Fruit fly (Drosophila melanogaster) whole organism, embryonic: Measurements from ENCODE around the gene CG34116.

Experiments
- Aef1 ChIP-seq: fragments of 200-800 bp; sonication (Bioruptor generic); IDR thresholded peaks from 3 replicates; pipeline ENCODE4 v1.3.6; 2022; ENCODE audit warnings: missing biosample characterization, missing genetic modification characterization
- Antp ChIP-seq: fragments of 200-800 bp; sonication (Bioruptor generic); optimal IDR thresholded peaks from 3 replicates; lab custom pipeline; 2016; ENCODE audit warnings: missing biosample characterization, missing genetic modification characterization
- Bteb2 ChIP-seq: fragments of 200-800 bp; sonication (Bioruptor generic); optimal IDR thresholded peaks from 2 replicates; lab custom pipeline; 2016; ENCODE audit warnings: missing biosample characterization, missing genetic modification characterization
- CG10274 ChIP-seq: fragments of 200-800 bp; sonication (Bioruptor generic); optimal IDR thresholded peaks from 3 replicates; lab custom pipeline; 2017; ENCODE audit warnings: missing biosample characterization, mild to moderate bottlenecking, missing genetic modification characterization
- CG10462 ChIP-seq: fragments of 200-800 bp; sonication (Bioruptor generic); optimal IDR thresholded peaks from 2 replicates; lab custom pipeline; 2016; ENCODE audit warnings: missing biosample characterization, missing genetic modification characterization
- CG11504 ChIP-seq: fragments of 200-800 bp; sonication (Bioruptor generic); optimal IDR thresholded peaks from 3 replicates; lab custom pipeline; 2019; ENCODE audit warnings: missing biosample characterization, mild to moderate bottlenecking, missing genetic modification characterization, moderate library complexity
- CG11695 ChIP-seq: fragments of 200-800 bp; sonication (Bioruptor generic); IDR thresholded peaks from 3 replicates; pipeline ENCODE4 v1.3.6; 2022; ENCODE audit warnings: missing biosample characterization, missing genetic modification characterization
- CG11723 ChIP-seq: fragments of 200-800 bp; sonication (Bioruptor generic); optimal IDR thresholded peaks from 2 replicates; lab custom pipeline; 2017; ENCODE audit warnings: missing biosample characterization, mild to moderate bottlenecking, missing genetic modification characterization
- CG12391 ChIP-seq: fragments of 200-800 bp; sonication (Bioruptor generic); optimal IDR thresholded peaks from 3 replicates; lab custom pipeline; 2018; ENCODE audit warnings: missing biosample characterization, mild to moderate bottlenecking, missing genetic modification characterization, moderate library complexity
- CG13296 ChIP-seq: fragments of 200-800 bp; sonication (Bioruptor generic); optimal IDR thresholded peaks from 3 replicates; lab custom pipeline; 2018; ENCODE audit warnings: missing biosample characterization, mild to moderate bottlenecking, missing genetic modification characterization
- CG13624 ChIP-seq: fragments of 200-800 bp; sonication (Bioruptor generic); optimal IDR thresholded peaks from 2 replicates; lab custom pipeline; 2016; ENCODE audit warnings: missing biosample characterization, missing genetic modification characterization
- CG15696 ChIP-seq: fragments of 200-800 bp; sonication (Bioruptor generic); optimal IDR thresholded peaks from 2 replicates; lab custom pipeline; 2019; ENCODE audit warnings: missing biosample characterization, mild to moderate bottlenecking, missing genetic modification characterization, moderate library complexity
- CG16813 ChIP-seq: fragments of 200-800 bp; sonication (Bioruptor generic); IDR thresholded peaks from 3 replicates; pipeline ENCODE4 v1.3.6; 2022; ENCODE audit warnings: missing biosample characterization, missing genetic modification characterization; ENCODE audit not compliant: partially characterized antibody
- CG17361 ChIP-seq: fragments of 200-800 bp; sonication (Bioruptor generic); IDR thresholded peaks from 3 replicates; pipeline ENCODE4 v1.3.6; 2022; ENCODE audit warnings: missing biosample characterization, missing genetic modification characterization
- CG1792 ChIP-seq: fragments of 200-800 bp; sonication (Bioruptor generic); optimal IDR thresholded peaks from 2 replicates; lab custom pipeline; 2016; ENCODE audit warnings: missing biosample characterization, missing genetic modification characterization
- CG2199 ChIP-seq: fragments of 200-800 bp; sonication (Bioruptor generic); IDR thresholded peaks from 3 replicates; pipeline ENCODE4 v1.3.6; 2022; ENCODE audit warnings: missing biosample characterization, missing genetic modification characterization
- CG30403 ChIP-seq: fragments of 200-800 bp; sonication (Bioruptor generic); optimal IDR thresholded peaks from 3 replicates; lab custom pipeline; 2016; ENCODE audit warnings: missing biosample characterization, missing genetic modification characterization
- CG30431 ChIP-seq: fragments of 200-800 bp; sonication (Bioruptor generic); optimal IDR thresholded peaks from 2 replicates; lab custom pipeline; 2017; ENCODE audit warnings: missing biosample characterization, missing genetic modification characterization
- CG31388 ChIP-seq: fragments of 200-800 bp; sonication (Bioruptor generic); optimal IDR thresholded peaks from 2 replicates; lab custom pipeline; 2016; ENCODE audit warnings: missing biosample characterization, missing genetic modification characterization
- CG33213 ChIP-seq: fragments of 200-800 bp; sonication (Bioruptor generic); optimal IDR thresholded peaks from 3 replicates; lab custom pipeline; 2016; ENCODE audit warnings: missing biosample characterization, missing genetic modification characterization
- CG34422 ChIP-seq: fragments of 200-800 bp; sonication (Bioruptor generic); IDR thresholded peaks from 3 replicates; pipeline ENCODE4 v1.3.6; 2022; ENCODE audit warnings: missing biosample characterization, missing genetic modification characterization
- CG4282 ChIP-seq: fragments of 200-800 bp; sonication (Bioruptor generic); optimal IDR thresholded peaks from 2 replicates; lab custom pipeline; 2016; ENCODE audit warnings: missing biosample characterization, missing genetic modification characterization
- CG7839 ChIP-seq: fragments of 200-800 bp; sonication (Bioruptor generic); optimal IDR thresholded peaks from 3 replicates; lab custom pipeline; 2018; ENCODE audit warnings: missing biosample characterization, mild to moderate bottlenecking, missing genetic modification characterization, moderate library complexity
- CG8281 ChIP-seq: fragments of 200-800 bp; sonication (Bioruptor generic); optimal IDR thresholded peaks from 2 replicates; lab custom pipeline; 2018; ENCODE audit warnings: missing biosample characterization, mild to moderate bottlenecking, missing genetic modification characterization, moderate library complexity
- CHES-1-like ChIP-seq: fragments of 200-800 bp; sonication (Bioruptor generic); optimal IDR thresholded peaks from 2 replicates; lab custom pipeline; 2016; ENCODE audit warnings: missing biosample characterization, missing genetic modification characterization
- Dad ChIP-seq: fragments of 200-800 bp; sonication (Bioruptor generic); optimal IDR thresholded peaks from 3 replicates; lab custom pipeline; 2016; ENCODE audit warnings: missing biosample characterization, missing genetic modification characterization
- Dfd ChIP-seq, 2 experiments: fragments of >200 bp; optimal IDR thresholded peaks; 2 replicates each; lab custom pipeline; 2017; ENCODE audit warnings: missing biosample characterization in 2 of 2, missing genetic modification characterization in 2 of 2
- Dp ChIP-seq: fragments of 200-800 bp; sonication (Bioruptor generic); optimal IDR thresholded peaks from 2 replicates; lab custom pipeline; 2018; ENCODE audit warnings: missing biosample characterization, mild to moderate bottlenecking, missing genetic modification characterization, moderate library complexity
- Hr78 ChIP-seq, 2 experiments: fragments of 200-800 bp in 1 of 2; fragments of >200 bp in 1 of 2; sonication (Bioruptor generic) in 1 of 2; optimal IDR thresholded peaks; 2 replicates each; lab custom pipeline; 2017 to 2019; ENCODE audit warnings: missing biosample characterization in 2 of 2, missing genetic modification characterization in 2 of 2, mild to moderate bottlenecking in 1 of 2, moderate library complexity in 1 of 2
- Meics ChIP-seq: fragments of 200-800 bp; sonication (Bioruptor generic); optimal IDR thresholded peaks from 2 replicates; lab custom pipeline; 2017; ENCODE audit warnings: missing biosample characterization, mild to moderate bottlenecking, missing genetic modification characterization
- Nf-YC ChIP-seq: fragments of 200-800 bp; optimal IDR thresholded peaks from 3 replicates; lab custom pipeline; 2019; ENCODE audit warnings: missing biosample characterization, mild to moderate bottlenecking, missing genetic modification characterization, moderate library complexity
- Opbp ChIP-seq: fragments of 200-800 bp; sonication (Bioruptor generic); IDR thresholded peaks from 3 replicates; pipeline ENCODE4 v1.3.6; 2022; ENCODE audit warnings: missing biosample characterization, missing genetic modification characterization; ENCODE audit not compliant: partially characterized antibody
- Optix ChIP-seq: fragments of 200-800 bp; sonication (Bioruptor generic); IDR thresholded peaks from 3 replicates; pipeline ENCODE4 v1.3.6; 2022; ENCODE audit warnings: missing biosample characterization, missing genetic modification characterization
- Trl ChIP-seq, 3 experiments: fragments of >200 bp in 2 of 3; fragments of 200-800 bp in 1 of 3; sonication (Bioruptor generic) in 1 of 3; optimal IDR thresholded peaks; 2 replicates in 1 of 3; 3 replicates in 2 of 3; lab custom pipeline; 2016 to 2017; ENCODE audit warnings: missing biosample characterization in 1 of 3, missing genetic modification characterization in 1 of 3
- cwo ChIP-seq: fragments of 200-800 bp; sonication (Bioruptor generic); optimal IDR thresholded peaks from 3 replicates; lab custom pipeline; 2017; ENCODE audit warnings: missing biosample characterization, missing genetic modification characterization, mild to moderate bottlenecking, moderate library complexity, missing genetic modification reagents
- dan ChIP-seq: fragments of 200-800 bp; sonication (Bioruptor generic); IDR thresholded peaks from 2 replicates; pipeline ENCODE4 v1.3.6; 2022; ENCODE audit warnings: missing biosample characterization, missing genetic modification characterization
- dpn ChIP-seq, 2 experiments: fragments of 200-800 bp; sonication (Bioruptor generic); optimal IDR thresholded peaks; 3 replicates each; lab custom pipeline; 2016; ENCODE audit warnings: missing biosample characterization in 2 of 2, missing genetic modification characterization in 2 of 2
- fd64A ChIP-seq: fragments of 200-800 bp; sonication (Bioruptor generic); optimal IDR thresholded peaks from 3 replicates; lab custom pipeline; 2018; ENCODE audit warnings: missing biosample characterization, mild to moderate bottlenecking, missing genetic modification characterization
- hbn ChIP-seq: fragments of 200-800 bp; sonication (Bioruptor generic); IDR thresholded peaks from 2 replicates; pipeline ENCODE4 v1.3.6; 2022; ENCODE audit warnings: missing biosample characterization, missing genetic modification characterization; ENCODE audit not compliant: partially characterized antibody
- lola ChIP-seq, 3 experiments: fragments of >200 bp in 2 of 3; fragments of 200-800 bp in 1 of 3; sonication (Bioruptor generic) in 1 of 3; optimal IDR thresholded peaks; 2 replicates each; lab custom pipeline; 2017 to 2019; ENCODE audit warnings: missing biosample characterization in 3 of 3, missing genetic modification characterization in 3 of 3, mild to moderate bottlenecking in 1 of 3, moderate library complexity in 1 of 3
- onecut ChIP-seq: fragments of 200-800 bp; sonication (Bioruptor generic); IDR thresholded peaks from 2 replicates; pipeline ENCODE4 v1.3.6; 2022; ENCODE audit warnings: missing biosample characterization, missing genetic modification characterization
- peb ChIP-seq: fragments of 200-800 bp; sonication (Bioruptor generic); IDR thresholded peaks from 2 replicates; pipeline ENCODE4 v1.3.6; 2022; ENCODE audit warnings: missing biosample characterization, missing genetic modification characterization
- sisA ChIP-seq: fragments of 200-800 bp; sonication (Bioruptor generic); IDR thresholded peaks from 2 replicates; pipeline ENCODE4 v1.3.6; 2022; ENCODE audit warnings: missing biosample characterization, missing genetic modification characterization
- sug ChIP-seq: fragments of 200-800 bp; optimal IDR thresholded peaks from 2 replicates; lab custom pipeline; 2019; ENCODE audit warnings: missing biosample characterization, mild to moderate bottlenecking, missing genetic modification characterization, moderate library complexity
- tap ChIP-seq: fragments of 200-800 bp; optimal IDR thresholded peaks from 3 replicates; lab custom pipeline; 2019; ENCODE audit warnings: missing biosample characterization, mild to moderate bottlenecking, missing genetic modification characterization, moderate library complexity
- usp ChIP-seq: fragments of >200 bp; optimal IDR thresholded peaks from 2 replicates; lab custom pipeline; 2017; ENCODE audit warnings: missing biosample characterization, missing genetic modification characterization
- wor ChIP-seq: fragments of 200-800 bp; sonication (Bioruptor generic); IDR thresholded peaks from 2 replicates; pipeline ENCODE4 v1.3.6; 2022; ENCODE audit warnings: missing biosample characterization, missing genetic modification characterization
- zfh2 ChIP-seq: fragments of 200-800 bp; sonication (Bioruptor generic); optimal IDR thresholded peaks from 2 replicates; lab custom pipeline; 2016; ENCODE audit warnings: missing biosample characterization, missing genetic modification characterization

Gene CG34116

dm6 chr3L:19790929-19791687 lies 14.7 kb downstream of the CG34116 start (continued):
- peak; percentile 41; the same call in 1 of the 3 replicates for TF ChIP-seq CG11695 (GFP tag; lab: Robert Waterston, UW)
- peak; percentile 55 for TF ChIP-seq fd64A (GFP tag; lab: Kevin White, UChicago)
- TF ChIP-seq cwo (GFP tag; lab: Kevin White, UChicago), result peak; percentile 64
- peak; percentile 32; the same call in 1 of the 2 replicates for TF ChIP-seq sisA (GFP tag; lab: Robert Waterston, UW)
- TF ChIP-seq dpn (GFP tag; optimal IDR thresholded peaks at IDR 0.05; lab: Kevin White, UChicago), result peak; percentile 59 to 65
- peak; percentile 42; the same call in 1 of the 3 replicates for TF ChIP-seq Opbp (GFP tag; lab: Robert Waterston, UW)
- TF ChIP-seq CG7839, result peak; percentile 79
- peak; percentile 51 for TF ChIP-seq Antp (GFP tag; lab: Kevin White, UChicago)
- TF ChIP-seq peb, result no peak
- no peak for TF ChIP-seq usp (GFP tag; lab: Kevin White, UChicago)
- TF ChIP-seq CG16813 (GFP tag; lab: Robert Waterston, UW), result no peak
- peak; percentile 26 for TF ChIP-seq Dad (GFP tag; lab: Kevin White, UChicago)
- no peak for TF ChIP-seq Optix (GFP tag; lab: Robert Waterston, UW)
- peak; percentile 88 for TF ChIP-seq CG30403
- no peak for TF ChIP-seq hbn (GFP tag; lab: Robert Waterston, UW)
- TF ChIP-seq CG15696, result peak; percentile 26
- TF ChIP-seq Trl (optimal IDR thresholded peaks at IDR 0.05; lab: Kevin White, UChicago), result peak; percentile 86 to 94
- peak; percentile 37 for TF ChIP-seq Trl (GFP tag; optimal IDR thresholded peaks at IDR 0.05; lab: Kevin White, UChicago)
- peak; percentile 75 for TF ChIP-seq Meics (GFP tag; lab: Kevin White, UChicago)
- no peak for TF ChIP-seq CG4282 (GFP tag; lab: Kevin White, UChicago)
- TF ChIP-seq CG8281 (tag; lab: Kevin White, UChicago), result peak; percentile 24
- no peak for TF ChIP-seq dan
- TF ChIP-seq lola (GFP tag; optimal IDR thresholded peaks at IDR 0.05; lab: Kevin White, UChicago), result peak in 1 of 3 experiments; percentile 74
- TF ChIP-seq CG30431 (GFP tag; lab: Kevin White, UChicago), result peak; percentile 47
- peak; percentile 83 for TF ChIP-seq CG17361
- TF ChIP-seq onecut, result no peak
- TF ChIP-seq Bteb2 (GFP tag; lab: Kevin White, UChicago), result peak; percentile 28
- peak; percentile 45 for TF ChIP-seq CG13296 (GFP tag; lab: Kevin White, UChicago)
- TF ChIP-seq Dfd (GFP tag; optimal IDR thresholded peaks at IDR 0.05; lab: Kevin White, UChicago), result peak in 1 of 2 experiments; percentile 61
- TF ChIP-seq CG33213, result no peak
- peak; percentile 46 for TF ChIP-seq CG10462 (GFP tag; lab: Kevin White, UChicago)
- peak; percentile 33; the same call in 1 of the 3 replicates for TF ChIP-seq Aef1 (GFP tag; lab: Robert Waterston, UW)
- TF ChIP-seq zfh2 (GFP tag; lab: Kevin White, UChicago), result peak; percentile 70
- TF ChIP-seq sug (tag; lab: Kevin White, UChicago), result peak; percentile 24
- peak; percentile 32 for TF ChIP-seq CG10274 (GFP tag; lab: Kevin White, UChicago)
- no peak for TF ChIP-seq Dp (GFP tag; lab: Kevin White, UChicago)
- peak; percentile 53 for TF ChIP-seq CG1792 (GFP tag; lab: Kevin White, UChicago)
- no peak for TF ChIP-seq tap (tag; lab: Kevin White, UChicago)
- peak; percentile 63 for TF ChIP-seq Nf-YC (tag; lab: Kevin White, UChicago)
- peak; percentile 60 for TF ChIP-seq CHES-1-like (GFP tag; lab: Kevin White, UChicago)
- peak in 1 of 2 experiments; percentile 38 for TF ChIP-seq Hr78 (GFP tag; optimal IDR thresholded peaks at IDR 0.05; lab: Kevin White, UChicago)
- TF ChIP-seq CG11504 (tag; lab: Kevin White, UChicago), result peak; percentile 70
- TF ChIP-seq CG13624 (GFP tag; lab: Kevin White, UChicago), result peak; percentile 64
- no peak for TF ChIP-seq CG31388
- peak; percentile 56 for TF ChIP-seq CG2199 (GFP tag; lab: Robert Waterston, UW)
- 0 out of 2 replicates have a peak, but pooled peaks have one; percentile 24 for TF ChIP-seq wor (GFP tag; lab: Robert Waterston, UW)
- peak; percentile 46 for TF ChIP-seq CG11723 (GFP tag; lab: Kevin White, UChicago)
- TF ChIP-seq CG12391, result peak; percentile 78
- peak; percentile 54; the same call in 1 of the 3 replicates for TF ChIP-seq CG34422 (GFP tag; lab: Robert Waterston, UW)
